Worm (Caenorhabditis elegans): Measurements from ENCODE around the gene gex-3.

The gex-3 gene

ce11 chrIV:12371879-12372278, 32.4 kb upstream of the gex-3 start, which contains the start of gene wdr-46:
Gene wdr-46, plus strand, starts transcription at chrIV:12372253.
- no peak for TF ChIP-seq lin-26 (GFP tag; IDR thresholded peaks at IDR 0.05)
- TF ChIP-seq gei-17 (GFP tag; optimal IDR thresholded peaks at IDR 0.05), result peak; percentile 20
- peak; percentile 67 for TF ChIP-seq attf-5 (GFP tag; optimal IDR thresholded peaks at IDR 0.05)
- no peak for TF ChIP-seq hmg-20 (GFP tag; IDR thresholded peaks at IDR 0.05)
- TF ChIP-seq F33H1.4 (GFP tag; IDR thresholded peaks at IDR 0.05), result peak; percentile 61
- no peak for TF ChIP-seq dpff-1 (tag; optimal IDR thresholded peaks at IDR 0.05)
- TF ChIP-seq zim-3 (tag; optimal IDR thresholded peaks at IDR 0.05), result no peak
- peak; percentile 60 for TF ChIP-seq him-1 (tag; optimal IDR thresholded peaks at IDR 0.05)
- TF ChIP-seq attf-6 (GFP tag; IDR thresholded peaks at IDR 0.05), result peak; percentile 61; the same call in 1 of the 2 replicates
- TF ChIP-seq F23B12.7 (tag; optimal IDR thresholded peaks at IDR 0.05; ENCODE audit: insufficient read depth), result peak; percentile 34
- peak; percentile 84 for TF ChIP-seq efl-1 (GFP tag; optimal IDR thresholded peaks at IDR 0.05)
- TF ChIP-seq madf-8 (GFP tag; conservative IDR thresholded peaks at IDR 0.05), result peak; percentile 30; the same call in 1 of the 2 replicates
- TF ChIP-seq Y67H2A.10 (GFP tag; conservative IDR thresholded peaks at IDR 0.05), result no peak
- peak; percentile 81 for TF ChIP-seq madf-6 (GFP tag; IDR thresholded peaks at IDR 0.05)
- TF ChIP-seq C06A6.2 (GFP tag; conservative IDR thresholded peaks at IDR 0.05), result 0 out of 2 replicates have a peak, but pooled peaks have one; percentile 29
- peak; percentile 61 for TF ChIP-seq tbp1 (GFP tag; optimal IDR thresholded peaks at IDR 0.05)
- TF ChIP-seq tbx-9 (tag; optimal IDR thresholded peaks at IDR 0.05; ENCODE audit: borderline replicate concordance), result no peak
- no peak for TF ChIP-seq lag-1 (GFP tag; IDR thresholded peaks at IDR 0.05)
- TF ChIP-seq aptf-2 (GFP tag; conservative IDR thresholded peaks at IDR 0.05), result no peak
- peak; percentile 31 for TF ChIP-seq madf-10 (tag; optimal IDR thresholded peaks at IDR 0.05)
- no peak for TF ChIP-seq zfh-2 (GFP tag; conservative IDR thresholded peaks at IDR 0.05)
- peak; percentile 42; the same call in 1 of the 2 replicates for TF ChIP-seq K11D2.4 (GFP tag; IDR thresholded peaks at IDR 0.05)
- no peak for TF ChIP-seq Y53F4B.3 (GFP tag; IDR thresholded peaks at IDR 0.05)
- no peak for TF ChIP-seq K12H6.12 (tag; optimal IDR thresholded peaks at IDR 0.05)
- no peak for TF ChIP-seq snpc-4 (GFP tag; optimal IDR thresholded peaks at IDR 0.05)
- TF ChIP-seq snpc-4 (tag; optimal IDR thresholded peaks at IDR 0.05), result peak in 3 of 4 experiments; percentile 11 to 57 (median 21)
- TF ChIP-seq egl-44 (GFP tag; IDR thresholded peaks at IDR 0.05), result no peak
- no peak for TF ChIP-seq die-1 (tag; optimal IDR thresholded peaks at IDR 0.05)
- no peak for TF ChIP-seq akir-1 (GFP tag; optimal IDR thresholded peaks at IDR 0.05)
- peak; percentile 49 for TF ChIP-seq F49E8.2 (tag; optimal IDR thresholded peaks at IDR 0.05; ENCODE audit: insufficient read depth)
- TF ChIP-seq D2030.7 (GFP tag; IDR thresholded peaks at IDR 0.05), result 0 out of 2 replicates have a peak, but pooled peaks have one; percentile 26
- TF ChIP-seq ceh-100 (GFP tag; IDR thresholded peaks at IDR 0.05), result peak; percentile 17; the same call in 1 of the 2 replicates
- TF ChIP-seq mes-4 (tag; optimal IDR thresholded peaks at IDR 0.05), result no peak
- TF ChIP-seq madf-3 (GFP tag; IDR thresholded peaks at IDR 0.05), result 0 out of 2 replicates have a peak, but pooled peaks have one; percentile 35
- no peak for TF ChIP-seq atf-7 (tag; optimal IDR thresholded peaks at IDR 0.05)
- TF ChIP-seq F37B4.10 (GFP tag; IDR thresholded peaks at IDR 0.05), result no peak
- TF ChIP-seq ceh-40 (GFP tag; IDR thresholded peaks at IDR 0.05), result no peak
- TF ChIP-seq hmg-1.2 (GFP tag; IDR thresholded peaks at IDR 0.05), result peak; percentile 45
- TF ChIP-seq dpl-1 (GFP tag; optimal IDR thresholded peaks at IDR 0.05), result peak; percentile 84
- no peak for TF ChIP-seq ets-4 (GFP tag; optimal IDR thresholded peaks at IDR 0.05)
- TF ChIP-seq ZK185.1 (tag; optimal IDR thresholded peaks at IDR 0.05; ENCODE audit: poor library complexity, severe bottlenecking), result peak; percentile 42
- TF ChIP-seq ztf-28 (GFP tag; IDR thresholded peaks at IDR 0.05), result no peak
- peak; percentile 2 for TF ChIP-seq chd-7 (tag; optimal IDR thresholded peaks at IDR 0.05)
- TF ChIP-seq cebp-1 (GFP tag; IDR thresholded peaks at IDR 0.05), result no peak
- TF ChIP-seq cebp-1 (tag; optimal IDR thresholded peaks at IDR 0.05), result no peak
- TF ChIP-seq rec-8 (tag; optimal IDR thresholded peaks at IDR 0.05), result no peak
- no peak for TF ChIP-seq B0261.1 (tag; optimal IDR thresholded peaks at IDR 0.05)
- TF ChIP-seq dox-1 (GFP tag; IDR thresholded peaks at IDR 0.05), result peak; percentile 18; the same call in 1 of the 2 replicates

Measured in whole organism, young adult.